Fruit fly (Drosophila melanogaster): ENCODE results near the gene fax.

Gene fax

dm6 chr3L:16407815-16408608, 3.6 kb downstream of the fax start:
- no peak for TF ChIP-seq Abd-B (GFP tag; optimal IDR thresholded peaks at IDR 0.05)
- peak; percentile 3 for TF ChIP-seq phol (tag; optimal IDR thresholded peaks at IDR 0.05)
- TF ChIP-seq CG8290 (GFP tag; optimal IDR thresholded peaks at IDR 0.05): peak; percentile 76
- peak in 1 of 2 experiments; percentile 18 for TF ChIP-seq CG8290 (tag; optimal IDR thresholded peaks at IDR 0.05)
- TF ChIP-seq CG32767 (GFP tag; IDR thresholded peaks at IDR 0.05): peak; percentile 35
- TF ChIP-seq sd (tag; optimal IDR thresholded peaks at IDR 0.05): peak; percentile 36
- TF ChIP-seq CG30020 (tag; optimal IDR thresholded peaks at IDR 0.05): no peak
- TF ChIP-seq sima (GFP tag; optimal IDR thresholded peaks at IDR 0.05): no peak
- peak; percentile 1 for TF ChIP-seq CG12219 (GFP tag; optimal IDR thresholded peaks at IDR 0.05)
- TF ChIP-seq dimm (GFP tag; IDR thresholded peaks at IDR 0.05): no peak
- TF ChIP-seq HHEX (GFP tag; optimal IDR thresholded peaks at IDR 0.05): no peak
- peak; percentile 85 for TF ChIP-seq sens (GFP tag)
- TF ChIP-seq Sox102F (GFP tag; optimal IDR thresholded peaks at IDR 0.05): no peak
- TF ChIP-seq YL-1 (GFP tag; optimal IDR thresholded peaks at IDR 0.05): peak; percentile 31
- TF ChIP-seq HLH4C (GFP tag; IDR thresholded peaks at IDR 0.05; ENCODE audit: partially characterized antibody): no peak
- no peak for TF ChIP-seq CG2116 (GFP tag; optimal IDR thresholded peaks at IDR 0.05)
- peak; percentile 68 for TF ChIP-seq Hey (tag; optimal IDR thresholded peaks at IDR 0.05)
- no peak for TF ChIP-seq Xrp1 (GFP tag; IDR thresholded peaks at IDR 0.05)
- TF ChIP-seq H15 (GFP tag; IDR thresholded peaks at IDR 0.05): no peak
- peak in 1 of 2 experiments; percentile 94 for TF ChIP-seq insv (GFP tag; optimal IDR thresholded peaks at IDR 0.05)
- TF ChIP-seq CG15073 (GFP tag; optimal IDR thresholded peaks at IDR 0.05): no peak
- no peak for TF ChIP-seq Doc2 (GFP tag; IDR thresholded peaks at IDR 0.05)
- no peak for TF ChIP-seq CG30431 (GFP tag; optimal IDR thresholded peaks at IDR 0.05)
- TF ChIP-seq Awh (GFP tag; IDR thresholded peaks at IDR 0.05): no peak
- TF ChIP-seq cg (GFP tag; optimal IDR thresholded peaks at IDR 0.05): peak; percentile 59
- TF ChIP-seq dpn (GFP tag; optimal IDR thresholded peaks at IDR 0.05): no peak
- peak; percentile 34 for TF ChIP-seq gcm (GFP tag; optimal IDR thresholded peaks at IDR 0.05)
- peak; percentile 90 for TF ChIP-seq twi (tag; optimal IDR thresholded peaks at IDR 0.05)
- no peak for TF ChIP-seq Bdp1 (GFP tag; optimal IDR thresholded peaks at IDR 0.05)
- peak; percentile 42; the same call in 1 of the 2 replicates for TF ChIP-seq chm (GFP tag; IDR thresholded peaks at IDR 0.05)
- TF ChIP-seq HLHmδ (GFP tag; optimal IDR thresholded peaks at IDR 0.05): no peak
- TF ChIP-seq NK7.1 (GFP tag; optimal IDR thresholded peaks at IDR 0.05): no peak
- no peak for TF ChIP-seq E2f1 (GFP tag; IDR thresholded peaks at IDR 0.05)
- no peak for TF ChIP-seq cad (GFP tag; optimal IDR thresholded peaks at IDR 0.05)
- no peak for TF ChIP-seq ase (GFP tag; IDR thresholded peaks at IDR 0.05)
- peak; percentile 18 for TF ChIP-seq Ets65A (GFP tag)
- TF ChIP-seq ara (GFP tag; IDR thresholded peaks at IDR 0.05): 0 out of 2 replicates have a peak, but pooled peaks have one; percentile 36
- no peak for TF ChIP-seq Dfd (GFP tag; optimal IDR thresholded peaks at IDR 0.05)
- TF ChIP-seq Chrac-16 (GFP tag; optimal IDR thresholded peaks at IDR 0.05): no peak
- no peak for TF ChIP-seq BEAF-32 (GFP tag; optimal IDR thresholded peaks at IDR 0.05)
- peak; percentile 4 for TF ChIP-seq grau (tag; optimal IDR thresholded peaks at IDR 0.05)
- TF ChIP-seq CG6689 (GFP tag; IDR thresholded peaks at IDR 0.05): no peak
- TF ChIP-seq CTCF (GFP tag; optimal IDR thresholded peaks at IDR 0.05): peak; percentile 91
- TF ChIP-seq h (optimal IDR thresholded peaks at IDR 0.05): no peak
- no peak for TF ChIP-seq Eip74EF (GFP tag; optimal IDR thresholded peaks at IDR 0.05)
- no peak for TF ChIP-seq knrl (GFP tag; IDR thresholded peaks at IDR 0.05; ENCODE audit: partially characterized antibody)
- TF ChIP-seq Dip2 (GFP tag; IDR thresholded peaks at IDR 0.05): no peak
- TF ChIP-seq Oaz (GFP tag; IDR thresholded peaks at IDR 0.05): no peak
- no peak for TF ChIP-seq CG12299 (tag; optimal IDR thresholded peaks at IDR 0.05)
- peak; percentile 18 for TF ChIP-seq CG9727 (GFP tag; optimal IDR thresholded peaks at IDR 0.05)
- 0 out of 2 replicates have a peak, but pooled peaks have one; percentile 28 for TF ChIP-seq bbx (GFP tag; IDR thresholded peaks at IDR 0.05; ENCODE audit: partially characterized antibody)

Measured in whole organism, embryonic.